Worm (Caenorhabditis elegans) whole organism, L4/young adult: ENCODE measurements around the gene C55C3.1.

Experiments
- dao-5 ChIP-seq: sonication (generic microtip); optimal IDR thresholded peaks from 2 replicates; lab custom pipeline; 2016; ENCODE audit warnings: missing genotype, missing genetic modification characterization, moderate library complexity, missing compliant biosample characterization
- him-1 ChIP-seq: sonication (generic microtip); optimal IDR thresholded peaks from 2 replicates; lab custom pipeline; 2016; ENCODE audit warnings: missing genotype, missing genetic modification reagents, missing genetic modification characterization, missing compliant biosample characterization

- no peak for TF ChIP-seq dao-5 (tag; lab: Kevin White, UChicago)
- no peak for TF ChIP-seq him-1
These were observed 41.0 kb downstream of the C55C3.1 start for ce11 chrIV:5749874-5750273.
